Fruit fly (Drosophila melanogaster) whole organism, wandering third instar larva: Measurements from ENCODE around the gene Gr93b.

ENCODE experiments used
- Myc ChIP-seq: fragments of >200 bp; optimal IDR thresholded peaks from 2 replicates; lab custom pipeline; 2017
- Rel ChIP-seq, 2 experiments: fragments of 200-800 bp; sonication (Bioruptor generic) in 1 of 2; optimal IDR thresholded peaks; 2 replicates in 1 of 2; 3 replicates in 1 of 2; lab custom pipeline; 2016 to 2019; ENCODE audit warnings: mild to moderate bottlenecking in 2 of 2, missing biosample characterization in 2 of 2, missing genetic modification characterization in 2 of 2, moderate library complexity in 1 of 2
- br ChIP-seq: fragments of 200-800 bp; sonication (Bioruptor generic); optimal IDR thresholded peaks from 2 replicates; lab custom pipeline; 2016; ENCODE audit warnings: missing biosample characterization, missing genetic modification characterization
- dsf ChIP-seq: sonication (Bioruptor generic); optimal IDR thresholded peaks from 2 replicates; lab custom pipeline; 2016; ENCODE audit warnings: missing biosample characterization, missing genetic modification characterization, borderline replicate concordance
- fru ChIP-seq: fragments of 200-800 bp; sonication (Bioruptor generic); optimal IDR thresholded peaks from 3 replicates; lab custom pipeline; 2016; ENCODE audit warnings: missing biosample characterization, mild to moderate bottlenecking, missing genetic modification characterization
- jim ChIP-seq: fragments of 175-275, 200-325 bp; sonication (Bioruptor generic); optimal IDR thresholded peaks from 2 replicates; lab custom pipeline; 2016; ENCODE audit warnings: missing biosample characterization, mild to moderate bottlenecking, missing genetic modification characterization
- pan ChIP-seq: fragments of >200 bp; optimal IDR thresholded peaks from 2 replicates; lab custom pipeline; 2017
- rgr ChIP-seq: fragments of 200-800 bp; sonication (Bioruptor generic); optimal IDR thresholded peaks from 3 replicates; lab custom pipeline; 2016; ENCODE audit warnings: missing biosample characterization, mild to moderate bottlenecking, missing genetic modification characterization
- tai ChIP-seq: sonication (Bioruptor generic); optimal IDR thresholded peaks from 2 replicates; lab custom pipeline; 2016; ENCODE audit warnings: missing biosample characterization, missing genetic modification characterization
- usp ChIP-seq: fragments of >200 bp; optimal IDR thresholded peaks from 2 replicates; lab custom pipeline; 2017; ENCODE audit warnings: missing biosample characterization, missing genetic modification characterization

DNA sequence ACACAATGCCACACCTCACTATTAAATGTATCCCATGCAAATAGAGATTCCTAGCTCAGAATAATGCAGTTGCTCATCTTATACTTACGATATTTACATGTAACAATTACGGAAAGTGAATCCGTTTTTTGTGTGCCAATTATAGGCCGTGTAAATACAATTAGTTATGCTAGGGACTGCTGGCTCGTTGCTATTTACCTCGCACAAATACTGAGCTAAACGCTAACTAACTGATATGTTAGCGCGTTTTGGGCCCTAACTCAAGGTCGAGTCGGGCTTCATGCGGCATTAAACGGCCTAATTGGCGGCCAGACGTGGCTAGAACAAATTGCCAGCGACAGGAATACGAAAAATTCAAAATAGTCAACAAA, 13.3 kb upstream of the Gr93b start:
- TF ChIP-seq pan (lab: Kevin White, UChicago) (no peak), rgr (GFP tag; lab: Kevin White, UChicago) (no peak), fru (GFP tag; lab: Kevin White, UChicago) (no peak), dsf (GFP tag; lab: Kevin White, UChicago) (no peak), br (GFP tag; lab: Kevin White, UChicago) (no peak), jim (GFP tag; lab: Kevin White, UChicago) (no peak), Rel (GFP tag; optimal IDR thresholded peaks at IDR 0.05; lab: Kevin White, UChicago) (no peak), Rel (tag; optimal IDR thresholded peaks at IDR 0.05; lab: Kevin White, UChicago) (no peak), Myc (lab: Kevin White, UChicago) (no peak), usp (no peak), tai (no peak)
